Fruit fly (Drosophila melanogaster): ENCODE measurements around the gene CG3598.

dm6 chrX:2947545-2948072 is 10.8 kb downstream of the CG3598 start, which contains the start of gene CG3603:
- TF ChIP-seq Sin3A (optimal IDR thresholded peaks at IDR 0.05) (no peak), psq (optimal IDR thresholded peaks at IDR 0.05) (no peak), h (optimal IDR thresholded peaks at IDR 0.05) (no peak), insv (optimal IDR thresholded peaks at IDR 0.05) (no peak)
